Fruit fly (Drosophila melanogaster) whole organism, embryonic: ENCODE data around the gene Ifrd1.

Experiments used
- BEAF-32 ChIP-seq: fragments of 200-800 bp; sonication (Bioruptor generic); optimal IDR thresholded peaks from 3 replicates; lab custom pipeline; 2017; ENCODE audit warnings: missing biosample characterization, missing genetic modification characterization, mild to moderate bottlenecking, moderate library complexity, missing genetic modification reagents
- BtbVII ChIP-seq: fragments of 200-800 bp; sonication (Bioruptor generic); optimal IDR thresholded peaks from 3 replicates; lab custom pipeline; 2017; ENCODE audit warnings: missing biosample characterization, mild to moderate bottlenecking, missing genetic modification characterization
- CG10147 ChIP-seq: fragments of 200-800 bp; sonication (Bioruptor generic); optimal IDR thresholded peaks from 2 replicates; lab custom pipeline; 2019; ENCODE audit warnings: missing biosample characterization, mild to moderate bottlenecking, missing genetic modification characterization, moderate library complexity
- CG10209 ChIP-seq: fragments of 200-800 bp; sonication (Bioruptor generic); optimal IDR thresholded peaks from 3 replicates; lab custom pipeline; 2017; ENCODE audit warnings: missing biosample characterization, mild to moderate bottlenecking, missing genetic modification characterization, missing genetic modification reagents
- CG10321 ChIP-seq: fragments of 200-800 bp; sonication (Bioruptor generic); IDR thresholded peaks from 2 replicates; pipeline ENCODE4 v1.3.6; 2022; ENCODE audit warnings: missing biosample characterization, missing genetic modification characterization
- CG10565 ChIP-seq: fragments of 200-800 bp; sonication (Bioruptor generic); optimal IDR thresholded peaks from 3 replicates; lab custom pipeline; 2016; ENCODE audit warnings: missing biosample characterization, mild to moderate bottlenecking, missing genetic modification characterization
- CG11093 ChIP-seq: fragments of 200-800 bp; sonication (Bioruptor generic); IDR thresholded peaks from 3 replicates; pipeline ENCODE4 v1.3.6; 2022; ENCODE audit warnings: missing biosample characterization, missing genetic modification characterization
- CG11696 ChIP-seq: fragments of 200-800 bp; sonication (Bioruptor generic); IDR thresholded peaks from 2 replicates; pipeline ENCODE4 v1.3.6; 2022; ENCODE audit warnings: missing biosample characterization, missing genetic modification characterization
- CG13296 ChIP-seq: fragments of 200-800 bp; sonication (Bioruptor generic); optimal IDR thresholded peaks from 3 replicates; lab custom pipeline; 2018; ENCODE audit warnings: missing biosample characterization, mild to moderate bottlenecking, missing genetic modification characterization
- CG15073 ChIP-seq: fragments of 200-800 bp; sonication (Bioruptor generic); optimal IDR thresholded peaks from 2 replicates; lab custom pipeline; 2016; ENCODE audit warnings: missing biosample characterization, missing genetic modification characterization
- CG1529 ChIP-seq: fragments of 200-800 bp; sonication (Bioruptor generic); optimal IDR thresholded peaks from 3 replicates; lab custom pipeline; 2018; ENCODE audit warnings: missing biosample characterization, missing genetic modification characterization
- CG17829 ChIP-seq: fragments of 200-800 bp; optimal IDR thresholded peaks from 2 replicates; lab custom pipeline; 2019; ENCODE audit warnings: missing biosample characterization, mild to moderate bottlenecking, missing genetic modification characterization, moderate library complexity
- CG2202 ChIP-seq: fragments of 200-800 bp; sonication (Bioruptor generic); optimal IDR thresholded peaks from 2 replicates; lab custom pipeline; 2018; ENCODE audit warnings: missing biosample characterization, mild to moderate bottlenecking, missing genetic modification characterization
- CG2889 ChIP-seq: fragments of 200-800 bp; sonication (Bioruptor generic); IDR thresholded peaks from 3 replicates; pipeline ENCODE4 v1.3.6; 2022; ENCODE audit warnings: missing biosample characterization, missing genetic modification characterization
- CG31365 ChIP-seq: fragments of 200-800 bp; sonication (Bioruptor generic); optimal IDR thresholded peaks from 2 replicates; lab custom pipeline; 2018; ENCODE audit warnings: missing biosample characterization, mild to moderate bottlenecking, missing genetic modification characterization
- CG4360 ChIP-seq: fragments of 200-800 bp; sonication (Bioruptor generic); IDR thresholded peaks from 2 replicates; pipeline ENCODE4 v1.3.6; 2022; ENCODE audit warnings: missing biosample characterization, missing genetic modification characterization
- CG4854 ChIP-seq: fragments of 200-800 bp; sonication (Bioruptor generic); optimal IDR thresholded peaks from 2 replicates; lab custom pipeline; 2016; ENCODE audit warnings: missing biosample characterization, missing genetic modification characterization, inconsistent platforms
- CG7839 ChIP-seq: fragments of 200-800 bp; sonication (Bioruptor generic); optimal IDR thresholded peaks from 3 replicates; lab custom pipeline; 2018; ENCODE audit warnings: missing biosample characterization, mild to moderate bottlenecking, missing genetic modification characterization, moderate library complexity
- CG8478 ChIP-seq: fragments of >200 bp; optimal IDR thresholded peaks from 2 replicates; lab custom pipeline; 2018
- CG8924 ChIP-seq: fragments of 200-800 bp; optimal IDR thresholded peaks from 3 replicates; lab custom pipeline; 2019; ENCODE audit warnings: missing biosample characterization, mild to moderate bottlenecking, missing genetic modification characterization, moderate library complexity
- CG9817 ChIP-seq: fragments of 200-800 bp; sonication (Bioruptor generic); optimal IDR thresholded peaks from 2 replicates; lab custom pipeline; 2018; ENCODE audit warnings: missing biosample characterization, mild to moderate bottlenecking, missing genetic modification characterization, moderate library complexity
- CG9932 ChIP-seq: fragments of 200-800 bp; sonication (Bioruptor generic); IDR thresholded peaks from 2 replicates; pipeline ENCODE4 v1.3.6; 2022; ENCODE audit warnings: missing biosample characterization, missing genetic modification characterization
- CrebB ChIP-seq: fragments of 200-800 bp; sonication (Bioruptor generic); optimal IDR thresholded peaks from 3 replicates; lab custom pipeline; 2018; ENCODE audit warnings: missing biosample characterization, mild to moderate bottlenecking, missing genetic modification characterization
- Eip74EF ChIP-seq, 2 experiments: fragments of 200-800 bp in 1 of 2; fragments of >200 bp in 1 of 2; sonication (Bioruptor generic) in 1 of 2; optimal IDR thresholded peaks; 2 replicates each; lab custom pipeline; 2017 to 2019; ENCODE audit warnings: missing biosample characterization in 2 of 2, missing genetic modification characterization in 2 of 2, mild to moderate bottlenecking in 1 of 2, moderate library complexity in 1 of 2
- Elba2 ChIP-seq: fragments of 200-800 bp; sonication (Bioruptor generic); optimal IDR thresholded peaks from 3 replicates; lab custom pipeline; 2016; ENCODE audit warnings: missing biosample characterization, missing genetic modification characterization
- HmgZ ChIP-seq: fragments of 200-800 bp; sonication (Bioruptor generic); optimal IDR thresholded peaks from 2 replicates; lab custom pipeline; 2018; ENCODE audit warnings: missing biosample characterization, mild to moderate bottlenecking, missing genetic modification characterization
- MESR4 ChIP-seq: fragments of 200-800 bp; sonication (Bioruptor generic); optimal IDR thresholded peaks from 2 replicates; lab custom pipeline; 2018; ENCODE audit warnings: missing biosample characterization, mild to moderate bottlenecking, missing genetic modification characterization, moderate library complexity
- MTF-1 ChIP-seq: fragments of 200-800 bp; sonication (Bioruptor generic); optimal IDR thresholded peaks from 2 replicates; lab custom pipeline; 2018; ENCODE audit warnings: missing biosample characterization, mild to moderate bottlenecking, missing genetic modification characterization, borderline replicate concordance
- Med ChIP-seq: fragments of 200-800 bp; sonication (Bioruptor generic); peaks from one replicate; lab custom pipeline; 2016; ENCODE audit warnings: missing biosample characterization, missing genetic modification characterization, mild to moderate bottlenecking, inconsistent platforms, moderate library complexity
- NC2α ChIP-seq: fragments of 200-800 bp; sonication (Bioruptor generic); optimal IDR thresholded peaks from 2 replicates; lab custom pipeline; 2016; ENCODE audit warnings: missing biosample characterization, missing genetic modification characterization
- NK7.1 ChIP-seq: fragments of 200-800 bp; sonication (Bioruptor generic); optimal IDR thresholded peaks from 3 replicates; lab custom pipeline; 2016; ENCODE audit warnings: missing biosample characterization, missing genetic modification characterization
- PHDP ChIP-seq: fragments of 200-800 bp; sonication (Bioruptor generic); optimal IDR thresholded peaks from 3 replicates; lab custom pipeline; 2018; ENCODE audit warnings: missing biosample characterization, mild to moderate bottlenecking, missing genetic modification characterization, moderate library complexity
- al ChIP-seq: fragments of 200-800 bp; sonication (Bioruptor generic); IDR thresholded peaks from 2 replicates; pipeline ENCODE4 v1.3.6; 2022; ENCODE audit warnings: missing biosample characterization, missing genetic modification characterization
- bab2 ChIP-seq: fragments of 200-800 bp; sonication (Bioruptor generic); optimal IDR thresholded peaks from 2 replicates; lab custom pipeline; 2016; ENCODE audit warnings: missing biosample characterization, missing genetic modification characterization
- bbx ChIP-seq: fragments of 200-800 bp; sonication (Bioruptor generic); IDR thresholded peaks from 2 replicates; pipeline ENCODE4 v1.3.6; 2022; ENCODE audit warnings: missing biosample characterization, missing genetic modification characterization; ENCODE audit not compliant: partially characterized antibody
- btn ChIP-seq: fragments of 200-800 bp; sonication (Bioruptor generic); optimal IDR thresholded peaks from 2 replicates; lab custom pipeline; 2016; ENCODE audit warnings: missing biosample characterization, missing genetic modification characterization
- chinmo ChIP-seq: fragments of 200-800 bp; sonication (Bioruptor generic); IDR thresholded peaks from 4 replicates; pipeline ENCODE4 v1.3.6; 2022; ENCODE audit warnings: missing biosample characterization, missing genetic modification characterization; ENCODE audit not compliant: partially characterized antibody
- ems ChIP-seq: fragments of 200-800 bp; sonication (Bioruptor generic); optimal IDR thresholded peaks from 3 replicates; lab custom pipeline; 2016; ENCODE audit warnings: missing biosample characterization, missing genetic modification characterization
- fru ChIP-seq: fragments of >200 bp; optimal IDR thresholded peaks from 2 replicates; lab custom pipeline; 2017
- her ChIP-seq: fragments of 200-800 bp; sonication (Bioruptor generic); optimal IDR thresholded peaks from 2 replicates; lab custom pipeline; 2016; ENCODE audit warnings: missing biosample characterization, missing genetic modification characterization
- lola ChIP-seq, 3 experiments: fragments of >200 bp in 2 of 3; fragments of 200-800 bp in 1 of 3; sonication (Bioruptor generic) in 1 of 3; optimal IDR thresholded peaks; 2 replicates each; lab custom pipeline; 2017 to 2019; ENCODE audit warnings: missing biosample characterization in 3 of 3, missing genetic modification characterization in 3 of 3, mild to moderate bottlenecking in 1 of 3, moderate library complexity in 1 of 3
- nmo ChIP-seq: fragments of 200-800 bp; sonication (Bioruptor generic); optimal IDR thresholded peaks from 2 replicates; lab custom pipeline; 2018; ENCODE audit warnings: missing biosample characterization, mild to moderate bottlenecking, missing genetic modification characterization, moderate library complexity
- org-1 ChIP-seq: fragments of 200-800 bp; sonication (Bioruptor generic); optimal IDR thresholded peaks from 2 replicates; lab custom pipeline; 2017; ENCODE audit warnings: missing biosample characterization, missing genetic modification characterization
- sd ChIP-seq: fragments of 200-800 bp; sonication (Bioruptor generic); optimal IDR thresholded peaks from 3 replicates; lab custom pipeline; 2018; ENCODE audit warnings: missing biosample characterization, mild to moderate bottlenecking, missing genetic modification characterization, moderate library complexity
- tin ChIP-seq: fragments of 200-800 bp; sonication (Bioruptor generic); optimal IDR thresholded peaks from 3 replicates; lab custom pipeline; 2016; ENCODE audit warnings: missing biosample characterization, missing genetic modification characterization
- tio ChIP-seq: fragments of 200-800 bp; sonication (Bioruptor generic); optimal IDR thresholded peaks from 2 replicates; lab custom pipeline; 2017; ENCODE audit warnings: missing biosample characterization, missing genetic modification characterization, inconsistent platforms
- tna ChIP-seq: fragments of 200-800 bp; sonication (Bioruptor generic); IDR thresholded peaks from 2 replicates; pipeline ENCODE4 v1.3.6; 2022; ENCODE audit warnings: missing biosample characterization, missing genetic modification characterization; ENCODE audit not compliant: partially characterized antibody
- zfh2 ChIP-seq: fragments of 200-800 bp; sonication (Bioruptor generic); optimal IDR thresholded peaks from 2 replicates; lab custom pipeline; 2016; ENCODE audit warnings: missing biosample characterization, missing genetic modification characterization

Gene Ifrd1

dm6 chr2L:2886226-2886569, 11.9 kb upstream of the Ifrd1 start:
- TF ChIP-seq PHDP (tag; lab: Kevin White, UChicago) (no peak), lola (GFP tag; optimal IDR thresholded peaks at IDR 0.05; lab: Kevin White, UChicago) (peak in 1 of 3 experiments; percentile 88), CG11093 (no peak), CG4360 (peak; percentile 77), CG8924 (tag; lab: Kevin White, UChicago) (peak; percentile 49), Eip74EF (GFP tag; optimal IDR thresholded peaks at IDR 0.05; lab: Kevin White, UChicago) (peak in 1 of 2 experiments; percentile 26), org-1 (GFP tag; lab: Kevin White, UChicago) (no peak), CG8478 (lab: Kevin White, UChicago) (peak; percentile 94), CG2889 (GFP tag; lab: Robert Waterston, UW) (no peak), CG1529 (GFP tag; lab: Kevin White, UChicago) (no peak), NC2α (GFP tag; lab: Kevin White, UChicago) (no peak), chinmo (GFP tag; lab: Robert Waterston, UW) (0 out of 4 replicates have a peak, but pooled peaks have one; percentile 21)

- TF ChIP-seq CG13296 (GFP tag; lab: Kevin White, UChicago) (no peak), zfh2 (GFP tag; lab: Kevin White, UChicago) (peak; percentile 72), CrebB (tag; lab: Kevin White, UChicago) (no peak), tna (GFP tag; lab: Robert Waterston, UW) (peak; percentile 86), CG10147 (GFP tag; lab: Kevin White, UChicago) (no peak), her (peak; percentile 78), MTF-1 (GFP tag; lab: Kevin White, UChicago) (no peak), bab2 (GFP tag; lab: Kevin White, UChicago) (peak; percentile 78), CG17829 (tag; lab: Kevin White, UChicago) (peak; percentile 36), CG9932 (GFP tag; lab: Robert Waterston, UW) (peak; percentile 67), CG11696 (GFP tag; lab: Robert Waterston, UW) (peak; percentile 51; the same call in 1 of the 2 replicates), ems (GFP tag; lab: Kevin White, UChicago) (peak; percentile 71), NK7.1 (peak; percentile 11), sd (peak; percentile 39), tio (GFP tag; lab: Kevin White, UChicago) (peak; percentile 77), bbx (peak; percentile 96), MESR4 (GFP tag; lab: Kevin White, UChicago) (peak; percentile 86), CG10321 (GFP tag; lab: Robert Waterston, UW) (peak; percentile 70), BEAF-32 (GFP tag; lab: Kevin White, UChicago) (peak; percentile 94), CG10565 (GFP tag; lab: Kevin White, UChicago) (peak; percentile 5), nmo (peak; percentile 33), HmgZ (tag; lab: Kevin White, UChicago) (peak; percentile 2), fru (lab: Kevin White, UChicago) (no peak), CG4854 (GFP tag; lab: Kevin White, UChicago) (peak; percentile 72), CG15073 (GFP tag; lab: Kevin White, UChicago) (no peak), CG31365 (tag; lab: Kevin White, UChicago) (no peak), BtbVII (GFP tag; lab: Kevin White, UChicago) (peak; percentile 15), CG2202 (tag; lab: Kevin White, UChicago) (no peak), btn (GFP tag; lab: Kevin White, UChicago) (peak; percentile 49), Med (GFP tag; lab: Kevin White, UChicago) (peak; percentile 96), CG7839 (no peak), Elba2 (peak; percentile 18), CG9817 (tag; lab: Kevin White, UChicago) (no peak), CG10209 (peak; percentile 59), al (GFP tag; lab: Robert Waterston, UW) (0 out of 2 replicates have a peak, but pooled peaks have one; percentile 7), tin (peak; percentile 63)
Observed at dm6 chr2L:2885503-2886225, 11.4 kb upstream of the Ifrd1 start, which contains the start of the genes NTPase and lilli. Gene NTPase (minus strand): TSS chr2L:2885850. Gene lilli (plus strand): TSS chr2L:2885929.
